Worm (Caenorhabditis elegans) whole organism, young adult: ENCODE data around the gene gsto-1.

Source experiments
- B0261.1 ChIP-seq: sonication (generic microtip); optimal IDR thresholded peaks from 2 replicates; lab custom pipeline; 2016; ENCODE audit warnings: mild to moderate bottlenecking, missing genetic modification characterization, moderate library complexity, missing compliant biosample characterization
- B0336.3 ChIP-seq: fragments of 200-800 bp; sonication (Bioruptor generic); IDR thresholded peaks from 2 replicates; pipeline ENCODE4 v1.3.6; 2022; ENCODE audit warnings: missing genetic modification characterization, missing compliant biosample characterization
- F10E7.11 ChIP-seq: sonication (generic microtip); optimal IDR thresholded peaks from 2 replicates; lab custom pipeline; 2017; ENCODE audit warnings: mild to moderate bottlenecking, missing genetic modification characterization, moderate library complexity, missing compliant biosample characterization
- F39B2.1 ChIP-seq: fragments of 200-800 bp; sonication (Bioruptor generic); IDR thresholded peaks from 2 replicates; pipeline ENCODE4 v1.3.6; 2022; ENCODE audit warnings: missing genetic modification reagents, missing genetic modification characterization, missing compliant biosample characterization
- F55B11.4 ChIP-seq: sonication (generic microtip); optimal IDR thresholded peaks from 2 replicates; lab custom pipeline; 2016; ENCODE audit warnings: missing compliant biosample characterization, missing genetic modification characterization, borderline replicate concordance; ENCODE audit not compliant: insufficient read depth
- F57C9.4 ChIP-seq: sonication (generic microtip); optimal IDR thresholded peaks from 2 replicates; lab custom pipeline; 2017; ENCODE audit warnings: mild to moderate bottlenecking, missing genetic modification characterization, missing compliant biosample characterization
- athp-1 ChIP-seq: sonication (generic microtip); optimal IDR thresholded peaks from 2 replicates; lab custom pipeline; 2017; ENCODE audit warnings: mild to moderate bottlenecking, missing genetic modification characterization, missing compliant biosample characterization
- cebp-2 ChIP-seq: fragments of 200-800 bp; sonication (Bioruptor generic); IDR thresholded peaks from 2 replicates; pipeline ENCODE4 v1.3.6; 2022; ENCODE audit warnings: missing genetic modification characterization, missing compliant biosample characterization
- egl-18 ChIP-seq: fragments of 200-800 bp; sonication (Bioruptor generic); IDR thresholded peaks from 2 replicates; pipeline ENCODE4 v1.3.6; 2022; ENCODE audit warnings: missing genetic modification reagents, missing genetic modification characterization, missing compliant biosample characterization
- gei-17 ChIP-seq: fragments of 200-800 bp; sonication (Bioruptor generic); optimal IDR thresholded peaks from 2 replicates; lab custom pipeline; 2018; ENCODE audit warnings: mild to moderate bottlenecking, missing genetic modification characterization, missing compliant biosample characterization
- hmg-1.2 ChIP-seq: fragments of 200-800 bp; sonication (Bioruptor generic); IDR thresholded peaks from 2 replicates; pipeline ENCODE4 v1.3.6; 2022; ENCODE audit warnings: missing genetic modification reagents, missing genetic modification characterization, missing compliant biosample characterization
- lin-26 ChIP-seq: fragments of 200-800 bp; sonication (Bioruptor generic); IDR thresholded peaks from 2 replicates; pipeline ENCODE4 v1.3.6; 2022; ENCODE audit warnings: missing genetic modification reagents, missing genetic modification characterization, missing compliant biosample characterization
- lin-35 ChIP-seq, 3 experiments: fragments of 150-350 bp in 2 of 3; sonication (generic microtip) in 1 of 3; optimal IDR thresholded peaks; 2 replicates each; lab custom pipeline; 2014 to 2018; ENCODE audit warnings: missing biosample characterization in 3 of 3, missing genetic modification characterization in 3 of 3, missing genetic modification reagents in 3 of 3
- lin-40 ChIP-seq: sonication (generic microtip); optimal IDR thresholded peaks from 2 replicates; lab custom pipeline; 2016; ENCODE audit warnings: missing genetic modification characterization, mild to moderate bottlenecking, missing compliant biosample characterization, missing genotype, missing genetic modification reagents
- lin-54 ChIP-seq: fragments of 200-800 bp; sonication (Bioruptor generic); optimal IDR thresholded peaks from 2 replicates; lab custom pipeline; 2018; ENCODE audit warnings: mild to moderate bottlenecking, missing genetic modification characterization, missing compliant biosample characterization
- lsl-1 ChIP-seq: fragments of 200-800 bp; sonication (Bioruptor generic); optimal IDR thresholded peaks from 2 replicates; lab custom pipeline; 2018; ENCODE audit warnings: mild to moderate bottlenecking, missing genetic modification characterization, moderate library complexity, missing compliant biosample characterization
- mcd-1 ChIP-seq: fragments of 200-800 bp; sonication (Bioruptor generic); IDR thresholded peaks from 2 replicates; pipeline ENCODE4 v1.3.6; 2022; ENCODE audit warnings: missing genetic modification reagents, missing genetic modification characterization, missing compliant biosample characterization
- mel-28 ChIP-seq: sonication (generic microtip); optimal IDR thresholded peaks from 2 replicates; lab custom pipeline; 2016; ENCODE audit warnings: borderline replicate concordance, mild to moderate bottlenecking, missing genetic modification characterization, missing compliant biosample characterization
- nfya-1 ChIP-seq: sonication (generic microtip); optimal IDR thresholded peaks from 2 replicates; lab custom pipeline; 2017; ENCODE audit warnings: antibody characterized with exemption, missing compliant biosample characterization, missing genetic modification characterization, borderline replicate concordance; ENCODE audit not compliant: insufficient read depth
- nhr-27 ChIP-seq: fragments of 200-800 bp; sonication (Bioruptor generic); optimal IDR thresholded peaks from 2 replicates; lab custom pipeline; 2018; ENCODE audit warnings: mild to moderate bottlenecking, missing genetic modification characterization, moderate library complexity, missing compliant biosample characterization
- nhr-90 ChIP-seq: sonication (generic microtip); optimal IDR thresholded peaks from 2 replicates; lab custom pipeline; 2016; ENCODE audit warnings: missing genotype, mild to moderate bottlenecking, missing genetic modification characterization, missing compliant biosample characterization
- pha-4 ChIP-seq: fragments of 150-350 bp; sonication (generic microtip); optimal IDR thresholded peaks from 2 replicates; lab custom pipeline; 2014; ENCODE audit warnings: missing biosample characterization, missing genetic modification reagents, missing genetic modification characterization
- rpc-1 ChIP-seq, 2 experiments: fragments of 150-350 bp in 1 of 2; sonication (generic microtip) in 1 of 2; optimal IDR thresholded peaks; 2 replicates each; lab custom pipeline; 2014 to 2018; ENCODE audit warnings: missing biosample characterization in 1 of 2, missing genetic modification characterization in 1 of 2, missing genetic modification reagents in 1 of 2, missing genotype in 1 of 2
- somi-1 ChIP-seq: fragments of 200-800 bp; sonication (Bioruptor generic); optimal IDR thresholded peaks from 2 replicates; lab custom pipeline; 2018; ENCODE audit warnings: mild to moderate bottlenecking, missing genetic modification characterization, missing compliant biosample characterization
- zfh-2 ChIP-seq: fragments of 200-800 bp; sonication (Bioruptor generic); conservative IDR thresholded peaks from 2 replicates; pipeline ENCODE4 v1.3.6; 2022; ENCODE audit warnings: missing genetic modification reagents, missing genetic modification characterization, missing compliant biosample characterization
- ztf-22 ChIP-seq: fragments of 200-800 bp; sonication (Bioruptor generic); optimal IDR thresholded peaks from 2 replicates; lab custom pipeline; 2018; ENCODE audit warnings: mild to moderate bottlenecking, missing genetic modification characterization, moderate library complexity, missing compliant biosample characterization
- ztf-3 ChIP-seq: fragments of 200-800 bp; sonication (Bioruptor generic); optimal IDR thresholded peaks from 2 replicates; lab custom pipeline; 2018; ENCODE audit warnings: mild to moderate bottlenecking, missing genetic modification characterization, missing compliant biosample characterization
- ztf-6 ChIP-seq: fragments of 200-800 bp; sonication (Bioruptor generic); IDR thresholded peaks from 2 replicates; pipeline ENCODE4 v1.3.6; 2022; ENCODE audit warnings: missing genetic modification reagents, missing genetic modification characterization, missing compliant biosample characterization

gsto-1 gene

ce11 chrIII:7903427-7903826, 43.4 kb downstream of the gsto-1 start:
- TF ChIP-seq cebp-2 (GFP tag; lab: Robert Waterston, UW) (no peak), lin-26 (GFP tag; lab: Robert Waterston, UW) (no peak)

DNA sequence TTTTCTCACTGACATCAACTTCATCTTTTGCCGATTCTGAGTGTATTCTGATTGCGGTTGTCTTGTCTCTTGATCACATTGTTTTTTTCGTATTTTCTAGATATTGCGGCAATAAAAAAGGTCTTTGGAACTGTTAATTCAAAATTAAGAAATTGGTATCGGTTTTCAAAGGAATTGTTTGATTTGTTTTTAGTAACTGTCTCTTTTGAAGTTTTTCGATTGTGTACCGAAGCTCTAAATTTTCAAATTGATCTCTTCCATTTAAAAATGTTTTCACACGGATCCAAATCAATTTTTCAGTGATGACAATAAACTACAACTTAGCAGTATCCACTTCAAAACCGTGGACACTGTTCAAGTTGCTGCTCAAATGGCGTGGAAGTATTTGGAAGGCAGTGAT, 46.1 kb downstream of the gsto-1 start, which contains the start of gene best-24:
best-24 (plus strand) TSS at position 301 of the 400 bp plus-strand sequence.
- TF ChIP-seq gei-17 (GFP tag; lab: Kevin White, UChicago) (no peak), F39B2.1 (GFP tag; lab: Robert Waterston, UW) (no peak), lin-54 (no peak)

DNA sequence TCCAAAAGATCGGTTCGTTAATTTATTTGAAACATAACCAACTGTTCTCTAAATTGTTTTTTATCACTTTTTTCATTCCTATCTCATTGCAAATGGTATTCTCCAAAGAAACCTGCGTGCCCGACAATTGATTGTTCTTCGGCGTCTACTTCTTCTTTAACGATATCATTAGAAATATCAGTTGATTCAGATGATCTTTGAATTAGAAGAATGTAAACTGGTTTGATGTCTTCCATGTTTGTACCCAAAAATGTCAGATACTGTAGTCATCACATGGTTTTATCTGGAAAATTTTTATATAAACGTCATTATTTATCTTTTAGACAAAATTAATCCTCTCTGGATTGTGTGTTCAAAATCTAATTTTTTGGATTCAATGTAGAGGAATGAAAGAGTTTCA, 49.1 kb downstream of the gsto-1 start:
- TF ChIP-seq ztf-22 (GFP tag; lab: Kevin White, UChicago) (no peak), pha-4 (no peak), mcd-1 (no peak), lin-35 (GFP tag; optimal IDR thresholded peaks at IDR 0.05; lab: Kevin White, UChicago) (no peak), F57C9.4 (tag; lab: Kevin White, UChicago) (no peak), somi-1 (GFP tag; lab: Kevin White, UChicago) (peak; percentile 19), mel-28 (tag; lab: Kevin White, UChicago) (no peak)

DNA sequence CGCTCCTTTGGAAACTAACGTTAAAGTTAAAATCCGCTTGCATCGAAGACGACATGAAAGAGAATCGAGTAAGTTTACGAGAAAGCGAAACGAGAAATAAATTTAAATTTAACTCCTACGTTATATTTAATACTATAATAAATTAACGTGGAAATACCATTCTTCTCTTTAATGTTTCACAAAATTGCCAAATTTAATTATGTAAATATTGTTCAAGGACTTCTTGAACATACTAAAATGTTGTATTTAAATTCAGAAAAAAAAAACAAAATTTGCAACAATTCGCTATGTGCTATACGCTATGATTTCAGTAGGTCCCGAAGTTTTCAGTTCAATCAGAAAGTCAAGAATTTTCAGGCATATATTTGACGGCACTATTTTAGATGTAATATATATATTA, 49.9 kb downstream of the gsto-1 start, which contains the start of gene ZK688.10:
ZK688.10 (minus strand) TSS at position 101 of the 400 bp plus-strand sequence.
- TF ChIP-seq B0336.3 (GFP tag; lab: Robert Waterston, UW) (no peak), nhr-90 (tag; lab: Kevin White, UChicago) (no peak), athp-1 (tag; lab: Kevin White, UChicago) (no peak), ztf-3 (GFP tag; lab: Kevin White, UChicago) (no peak), F55B11.4 (tag; lab: Kevin White, UChicago) (no peak), rpc-1 (optimal IDR thresholded peaks at IDR 0.05; lab: Kevin White, UChicago) (no peak), rpc-1 (tag; optimal IDR thresholded peaks at IDR 0.05; lab: Kevin White, UChicago) (no peak), F10E7.11 (tag; lab: Kevin White, UChicago) (no peak), nfya-1 (tag; lab: Kevin White, UChicago) (no peak), somi-1 (GFP tag; lab: Kevin White, UChicago) (no peak), gei-17 (GFP tag; lab: Kevin White, UChicago) (no peak), nhr-27 (tag; lab: Kevin White, UChicago) (no peak), ztf-6 (GFP tag; lab: Robert Waterston, UW) (no peak), lsl-1 (GFP tag; lab: Kevin White, UChicago) (no peak), zfh-2 (GFP tag; lab: Robert Waterston, UW) (no peak), B0261.1 (tag; lab: Kevin White, UChicago) (no peak), hmg-1.2 (no peak), lin-40 (tag; lab: Kevin White, UChicago) (no peak), egl-18 (GFP tag; lab: Robert Waterston, UW) (no peak)
